Fruit fly (Drosophila melanogaster): Measurements from ENCODE around the gene CG43074.
A peak's percentile ranks its signal among the peaks of the same experiment; 100 is the strongest.

The CG43074 gene

DNA sequence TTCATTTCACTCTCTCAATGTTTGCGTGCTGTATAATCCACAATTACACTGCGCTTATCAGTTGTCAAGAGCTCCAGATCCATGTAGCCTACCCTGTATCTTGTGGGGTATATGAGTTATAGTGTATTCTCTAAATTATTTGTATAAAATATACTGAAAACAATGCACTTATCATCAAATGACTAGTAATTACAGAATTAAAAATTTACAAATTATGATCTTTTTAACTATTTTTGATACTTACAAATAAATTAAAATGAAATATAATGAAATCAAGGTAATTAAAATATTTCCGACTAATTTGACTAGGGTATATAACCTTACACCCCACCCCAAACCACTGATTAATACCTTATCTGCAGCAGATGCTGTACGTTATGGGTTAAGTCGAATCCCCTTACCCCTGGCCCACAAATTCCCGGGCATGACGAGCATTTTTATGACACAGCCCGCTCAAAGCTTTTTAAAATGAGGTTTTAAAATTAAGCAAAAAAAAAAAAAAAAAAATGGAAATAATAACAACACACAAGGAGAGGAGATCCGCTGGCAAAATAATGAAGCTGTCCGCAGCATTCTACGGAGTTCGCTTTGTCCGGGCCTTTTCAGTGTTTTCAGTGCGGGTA lies 746 bp upstream of the CG43074 start (continued):
- peak; percentile 44; the same call in 1 of the 2 replicates for TF ChIP-seq CG6689 (GFP tag; IDR thresholded peaks at IDR 0.05)
- TF ChIP-seq Rx (GFP tag; IDR thresholded peaks at IDR 0.05) = no peak
- TF ChIP-seq Hand (GFP tag; optimal IDR thresholded peaks at IDR 0.05) = no peak
- no peak for TF ChIP-seq CG7271 (tag; optimal IDR thresholded peaks at IDR 0.05)
- peak; percentile 24 for TF ChIP-seq lab (GFP tag; optimal IDR thresholded peaks at IDR 0.05)
- TF ChIP-seq CG4854 (GFP tag; optimal IDR thresholded peaks at IDR 0.05) = no peak
- no peak for TF ChIP-seq MBD-R2 (GFP tag; IDR thresholded peaks at IDR 0.05)
- TF ChIP-seq prd (optimal IDR thresholded peaks at IDR 0.05) = no peak
- TF ChIP-seq prd (GFP tag; IDR thresholded peaks at IDR 0.05) = peak; percentile 33; the same call in 2 of the 3 replicates
- no peak for TF ChIP-seq CG11085 (GFP tag; IDR thresholded peaks at IDR 0.05)
- TF ChIP-seq bsh (GFP tag; optimal IDR thresholded peaks at IDR 0.05) = peak in 1 of 2 experiments; percentile 43
- TF ChIP-seq da (GFP tag; optimal IDR thresholded peaks at IDR 0.05) = no peak
- no peak for TF ChIP-seq NC2β (GFP tag; optimal IDR thresholded peaks at IDR 0.05)
- peak; percentile 30; the same call in 1 of the 2 replicates for TF ChIP-seq vvl (GFP tag; IDR thresholded peaks at IDR 0.05)
- TF ChIP-seq zfh2 (GFP tag; optimal IDR thresholded peaks at IDR 0.05) = no peak
- TF ChIP-seq kah (GFP tag; optimal IDR thresholded peaks at IDR 0.05) = no peak
- peak; percentile 31 for TF ChIP-seq Sox102F (GFP tag; optimal IDR thresholded peaks at IDR 0.05)
- TF ChIP-seq CG4328 (GFP tag; optimal IDR thresholded peaks at IDR 0.05) = no peak
- TF ChIP-seq stwl (tag; optimal IDR thresholded peaks at IDR 0.05) = no peak
- TF ChIP-seq CG3726 (GFP tag; IDR thresholded peaks at IDR 0.05) = no peak
- no peak for TF ChIP-seq pnt (GFP tag; optimal IDR thresholded peaks at IDR 0.05)
- TF ChIP-seq CG15696 (tag; optimal IDR thresholded peaks at IDR 0.05) = peak; percentile 4
- no peak for TF ChIP-seq crc (GFP tag; optimal IDR thresholded peaks at IDR 0.05)
- no peak for TF ChIP-seq bigmax (GFP tag; optimal IDR thresholded peaks at IDR 0.05)
- no peak for TF ChIP-seq tx (GFP tag; optimal IDR thresholded peaks at IDR 0.05)
- no peak for TF ChIP-seq repo (GFP tag; optimal IDR thresholded peaks at IDR 0.05)
- peak; percentile 31 for TF ChIP-seq CG15601 (tag; optimal IDR thresholded peaks at IDR 0.05)
- TF ChIP-seq Blimp-1 (GFP tag; optimal IDR thresholded peaks at IDR 0.05) = peak; percentile 49
- TF ChIP-seq ind (GFP tag; optimal IDR thresholded peaks at IDR 0.05) = no peak
- no peak for TF ChIP-seq CG11560 (tag; IDR thresholded peaks at IDR 0.05)
- no peak for TF ChIP-seq nerfin-2 (GFP tag; IDR thresholded peaks at IDR 0.05; ENCODE audit: partially characterized antibody)
- TF ChIP-seq h (optimal IDR thresholded peaks at IDR 0.05) = no peak
- TF ChIP-seq BEAF-32 (GFP tag; optimal IDR thresholded peaks at IDR 0.05) = no peak
- no peak for TF ChIP-seq HHEX (GFP tag; optimal IDR thresholded peaks at IDR 0.05)
- TF ChIP-seq ase (GFP tag; IDR thresholded peaks at IDR 0.05) = no peak
- TF ChIP-seq H2.0 (GFP tag; IDR thresholded peaks at IDR 0.05) = no peak
- TF ChIP-seq cato (GFP tag; optimal IDR thresholded peaks at IDR 0.05; ENCODE audit: borderline replicate concordance) = no peak
- no peak for TF ChIP-seq CG9797 (GFP tag; optimal IDR thresholded peaks at IDR 0.05)
- TF ChIP-seq D19A (tag; optimal IDR thresholded peaks at IDR 0.05) = peak; percentile 58
- TF ChIP-seq fd64A (GFP tag; optimal IDR thresholded peaks at IDR 0.05) = no peak
- no peak for TF ChIP-seq CG10543 (GFP tag; optimal IDR thresholded peaks at IDR 0.05)
- no peak for TF ChIP-seq CG11398 (GFP tag; optimal IDR thresholded peaks at IDR 0.05)
- no peak for TF ChIP-seq sima (GFP tag; optimal IDR thresholded peaks at IDR 0.05)
- no peak for TF ChIP-seq fu2 (GFP tag; optimal IDR thresholded peaks at IDR 0.05)
- TF ChIP-seq caup (GFP tag; optimal IDR thresholded peaks at IDR 0.05; ENCODE audit: severe bottlenecking) = no peak
- TF ChIP-seq eve (GFP tag; optimal IDR thresholded peaks at IDR 0.05) = no peak
- peak; percentile 62; the same call in 2 of the 3 replicates for TF ChIP-seq CG17361 (GFP tag; IDR thresholded peaks at IDR 0.05)
- no peak for TF ChIP-seq tll (GFP tag; optimal IDR thresholded peaks at IDR 0.05)
- TF ChIP-seq HLHmδ (GFP tag; optimal IDR thresholded peaks at IDR 0.05) = no peak
- TF ChIP-seq aop (GFP tag; IDR thresholded peaks at IDR 0.05) = no peak
